Fruit fly (Drosophila melanogaster) whole organism, embryonic: ENCODE measurements around the gene Tom.

Experiments used
- Antp ChIP-seq: fragments of 200-800 bp; sonication (Bioruptor generic); optimal IDR thresholded peaks from 3 replicates; lab custom pipeline; 2016; ENCODE audit warnings: missing biosample characterization, missing genetic modification characterization
- Atf3 ChIP-seq: fragments of 200-800 bp; sonication (Bioruptor generic); optimal IDR thresholded peaks from 3 replicates; lab custom pipeline; 2016; ENCODE audit warnings: missing biosample characterization, missing genetic modification characterization
- Atf6 ChIP-seq: fragments of 200-800 bp; sonication (Bioruptor generic); IDR thresholded peaks from 2 replicates; pipeline ENCODE4 v1.3.6; 2022; ENCODE audit warnings: missing biosample characterization, missing genetic modification characterization
- Bdp1 ChIP-seq: fragments of 200-800 bp; sonication (Bioruptor generic); optimal IDR thresholded peaks from 3 replicates; lab custom pipeline; 2016; ENCODE audit warnings: missing biosample characterization, missing genetic modification characterization
- C15 ChIP-seq: fragments of 200-800 bp; sonication (Bioruptor generic); IDR thresholded peaks from 3 replicates; pipeline ENCODE4 v1.3.6; 2022; ENCODE audit warnings: missing biosample characterization, missing genetic modification characterization
- CG10209 ChIP-seq: fragments of 200-800 bp; sonication (Bioruptor generic); optimal IDR thresholded peaks from 3 replicates; lab custom pipeline; 2017; ENCODE audit warnings: missing biosample characterization, mild to moderate bottlenecking, missing genetic modification characterization, missing genetic modification reagents
- CG10274 ChIP-seq: fragments of 200-800 bp; sonication (Bioruptor generic); optimal IDR thresholded peaks from 3 replicates; lab custom pipeline; 2017; ENCODE audit warnings: missing biosample characterization, mild to moderate bottlenecking, missing genetic modification characterization
- CG10543 ChIP-seq: fragments of 200-800 bp; sonication (Bioruptor generic); optimal IDR thresholded peaks from 3 replicates; lab custom pipeline; 2017; ENCODE audit warnings: missing biosample characterization, mild to moderate bottlenecking, missing genetic modification characterization, moderate library complexity
- CG12219 ChIP-seq: fragments of 200-800 bp; sonication (Bioruptor generic); optimal IDR thresholded peaks from 3 replicates; lab custom pipeline; 2018; ENCODE audit warnings: missing biosample characterization, mild to moderate bottlenecking, missing genetic modification characterization
- CG13624 ChIP-seq: fragments of 200-800 bp; sonication (Bioruptor generic); optimal IDR thresholded peaks from 2 replicates; lab custom pipeline; 2016; ENCODE audit warnings: missing biosample characterization, missing genetic modification characterization
- CG13894 ChIP-seq: fragments of 200-800 bp; sonication (Bioruptor generic); optimal IDR thresholded peaks from 3 replicates; lab custom pipeline; 2018; ENCODE audit warnings: missing biosample characterization, mild to moderate bottlenecking, missing genetic modification characterization, moderate library complexity
- CG14710 ChIP-seq: fragments of 200-800 bp; sonication (Bioruptor generic); optimal IDR thresholded peaks from 3 replicates; lab custom pipeline; 2019; ENCODE audit warnings: missing biosample characterization, mild to moderate bottlenecking, missing genetic modification characterization, moderate library complexity
- CG15073 ChIP-seq: fragments of 200-800 bp; sonication (Bioruptor generic); optimal IDR thresholded peaks from 2 replicates; lab custom pipeline; 2016; ENCODE audit warnings: missing biosample characterization, missing genetic modification characterization
- CG16813 ChIP-seq: fragments of 200-800 bp; sonication (Bioruptor generic); IDR thresholded peaks from 3 replicates; pipeline ENCODE4 v1.3.6; 2022; ENCODE audit warnings: missing biosample characterization, missing genetic modification characterization; ENCODE audit not compliant: partially characterized antibody
- CG16815 ChIP-seq: fragments of 200-800 bp; sonication (Bioruptor generic); optimal IDR thresholded peaks from 3 replicates; lab custom pipeline; 2017; ENCODE audit warnings: missing biosample characterization, mild to moderate bottlenecking, missing genetic modification characterization
- CG2875 ChIP-seq: fragments of 200-800 bp; sonication (Bioruptor generic); optimal IDR thresholded peaks from 2 replicates; lab custom pipeline; 2017; ENCODE audit warnings: missing biosample characterization, mild to moderate bottlenecking, missing genetic modification characterization, missing genetic modification reagents
- CG30020 ChIP-seq: fragments of 200-800 bp; optimal IDR thresholded peaks from 2 replicates; lab custom pipeline; 2019; ENCODE audit warnings: missing biosample characterization, mild to moderate bottlenecking, missing genetic modification characterization, moderate library complexity
- CG3065 ChIP-seq: fragments of 200-800 bp; sonication (Bioruptor generic); optimal IDR thresholded peaks from 2 replicates; lab custom pipeline; 2016; ENCODE audit warnings: missing biosample characterization, missing genetic modification characterization
- CG3407 ChIP-seq: fragments of 200-800 bp; sonication (Bioruptor generic); optimal IDR thresholded peaks from 2 replicates; lab custom pipeline; 2018; ENCODE audit warnings: missing biosample characterization, mild to moderate bottlenecking, missing genetic modification characterization
- CG6791 ChIP-seq: fragments of 200-800 bp; sonication (Bioruptor generic); IDR thresholded peaks from 3 replicates; pipeline ENCODE4 v1.3.6; 2022; ENCODE audit warnings: missing biosample characterization, missing genetic modification characterization; ENCODE audit not compliant: partially characterized antibody
- CG9215 ChIP-seq: fragments of 200-800 bp; sonication (Bioruptor generic); IDR thresholded peaks from 2 replicates; pipeline ENCODE4 v1.3.6; 2022; ENCODE audit warnings: missing biosample characterization, missing genetic modification characterization
- Camta ChIP-seq: fragments of 200-800 bp; sonication (Bioruptor generic); optimal IDR thresholded peaks from 2 replicates; lab custom pipeline; 2016; ENCODE audit warnings: missing biosample characterization, missing genetic modification characterization
- Med ChIP-seq: fragments of 200-800 bp; sonication (Bioruptor generic); peaks from one replicate; lab custom pipeline; 2016; ENCODE audit warnings: missing biosample characterization, missing genetic modification characterization, mild to moderate bottlenecking, inconsistent platforms, moderate library complexity
- NC2α ChIP-seq: fragments of 200-800 bp; sonication (Bioruptor generic); optimal IDR thresholded peaks from 2 replicates; lab custom pipeline; 2016; ENCODE audit warnings: missing biosample characterization, missing genetic modification characterization
- NC2β ChIP-seq: fragments of 200-800 bp; sonication (Bioruptor generic); optimal IDR thresholded peaks from 2 replicates; lab custom pipeline; 2016; ENCODE audit warnings: missing biosample characterization, missing genetic modification characterization
- NfI ChIP-seq: fragments of 200-800 bp; sonication (Bioruptor generic); optimal IDR thresholded peaks from 3 replicates; lab custom pipeline; 2018; ENCODE audit warnings: missing biosample characterization, mild to moderate bottlenecking, missing genetic modification characterization, moderate library complexity
- Oaz ChIP-seq: fragments of 200-800 bp; sonication (Bioruptor generic); IDR thresholded peaks from 2 replicates; pipeline ENCODE4 v1.3.6; 2022; ENCODE audit warnings: missing biosample characterization, missing genetic modification characterization
- Sry-β ChIP-seq: fragments of 200-800 bp; sonication (Bioruptor generic); optimal IDR thresholded peaks from 2 replicates; lab custom pipeline; 2018; ENCODE audit warnings: missing biosample characterization, mild to moderate bottlenecking, missing genetic modification characterization, moderate library complexity
- Stat92E ChIP-seq, 3 experiments: fragments of >200 bp in 2 of 3; fragments of 200-800 bp in 1 of 3; sonication (Bioruptor generic) in 1 of 3; optimal IDR thresholded peaks; 2 replicates each; lab custom pipeline; 2017 to 2019; ENCODE audit warnings: missing biosample characterization in 3 of 3, missing genetic modification characterization in 3 of 3, mild to moderate bottlenecking in 1 of 3, moderate library complexity in 1 of 3
- Taf1 ChIP-seq: fragments of 200-800 bp; sonication (Bioruptor generic); IDR thresholded peaks from 2 replicates; pipeline ENCODE4 v1.3.6; 2022; ENCODE audit warnings: missing biosample characterization, missing genetic modification characterization
- ab ChIP-seq: fragments of 200-800 bp; sonication (Bioruptor generic); optimal IDR thresholded peaks from 2 replicates; lab custom pipeline; 2016; ENCODE audit warnings: missing biosample characterization, missing genetic modification characterization
- aop ChIP-seq: fragments of 200-800 bp; sonication (Bioruptor generic); IDR thresholded peaks from 2 replicates; pipeline ENCODE4 v1.3.6; 2022; ENCODE audit warnings: missing biosample characterization, missing genetic modification characterization
- cas ChIP-seq: fragments of 200-800 bp; sonication (Bioruptor generic); IDR thresholded peaks from 2 replicates; pipeline ENCODE4 v1.3.6; 2022; ENCODE audit warnings: missing biosample characterization, missing genetic modification characterization
- ci ChIP-seq: fragments of 200-800 bp; sonication (Bioruptor generic); IDR thresholded peaks from 3 replicates; pipeline ENCODE4 v1.3.6; 2022; ENCODE audit warnings: missing biosample characterization, missing genetic modification characterization
- crp ChIP-seq, 2 experiments: fragments of 200-800 bp; sonication (Bioruptor generic); optimal IDR thresholded peaks; 2 replicates in 1 of 2; 3 replicates in 1 of 2; lab custom pipeline; 2017; ENCODE audit warnings: missing biosample characterization in 2 of 2, missing genetic modification characterization in 2 of 2, mild to moderate bottlenecking in 1 of 2, moderate library complexity in 1 of 2
- da ChIP-seq: fragments of 200-800 bp; sonication (Bioruptor generic); optimal IDR thresholded peaks from 2 replicates; lab custom pipeline; 2016; ENCODE audit warnings: missing biosample characterization, missing genetic modification characterization
- danr ChIP-seq: fragments of 200-800 bp; sonication (Bioruptor generic); IDR thresholded peaks from 2 replicates; pipeline ENCODE4 v1.3.6; 2022; ENCODE audit warnings: missing biosample characterization, missing genetic modification characterization
- dimm ChIP-seq: fragments of 200-800 bp; sonication (Bioruptor generic); IDR thresholded peaks from 2 replicates; pipeline ENCODE4 v1.3.6; 2022; ENCODE audit warnings: missing biosample characterization, missing genetic modification characterization
- fru ChIP-seq: fragments of >200 bp; optimal IDR thresholded peaks from 2 replicates; lab custom pipeline; 2017
- gcm2 ChIP-seq: fragments of 200-800 bp; sonication (Bioruptor generic); optimal IDR thresholded peaks from 2 replicates; lab custom pipeline; 2016; ENCODE audit warnings: missing biosample characterization, missing genetic modification characterization
- grau ChIP-seq: fragments of 200-800 bp; optimal IDR thresholded peaks from 3 replicates; lab custom pipeline; 2019; ENCODE audit warnings: missing biosample characterization, mild to moderate bottlenecking, missing genetic modification characterization, moderate library complexity
- ham ChIP-seq: fragments of 200-800 bp; sonication (Bioruptor generic); IDR thresholded peaks from 2 replicates; pipeline ENCODE4 v1.3.6; 2022; ENCODE audit warnings: missing biosample characterization, missing genetic modification characterization
- kni ChIP-seq: fragments of 200-800 bp; sonication (Bioruptor generic); optimal IDR thresholded peaks from 3 replicates; lab custom pipeline; 2017; ENCODE audit warnings: mild to moderate bottlenecking, missing biosample characterization, missing genetic modification reagents, missing genetic modification characterization
- mld ChIP-seq: fragments of 200-800 bp; sonication (Bioruptor generic); IDR thresholded peaks from 3 replicates; pipeline ENCODE4 v1.3.6; 2022; ENCODE audit warnings: missing biosample characterization, missing genetic modification characterization; ENCODE audit not compliant: partially characterized antibody
- pho ChIP-seq: fragments of 200-800 bp; sonication (Bioruptor generic); optimal IDR thresholded peaks from 2 replicates; lab custom pipeline; 2016; ENCODE audit warnings: missing biosample characterization, missing genetic modification characterization
- psq ChIP-seq: fragments of 200-800 bp; sonication (Bioruptor generic); optimal IDR thresholded peaks from 2 replicates; lab custom pipeline; 2017; ENCODE audit warnings: missing biosample characterization, missing genetic modification characterization
- tll ChIP-seq, 2 experiments: fragments of 200-800 bp in 1 of 2; fragments of >200 bp in 1 of 2; sonication (Bioruptor generic) in 1 of 2; optimal IDR thresholded peaks; 2 replicates each; lab custom pipeline; 2017 to 2019; ENCODE audit warnings: missing biosample characterization in 2 of 2, missing genetic modification characterization in 2 of 2, mild to moderate bottlenecking in 1 of 2, moderate library complexity in 1 of 2
- twi ChIP-seq: fragments of 200-800 bp; optimal IDR thresholded peaks from 2 replicates; lab custom pipeline; 2019; ENCODE audit warnings: missing biosample characterization, mild to moderate bottlenecking, missing genetic modification characterization, moderate library complexity
- wek ChIP-seq: fragments of 200-800 bp; sonication (Bioruptor generic); optimal IDR thresholded peaks from 3 replicates; lab custom pipeline; 2018; ENCODE audit warnings: missing biosample characterization, mild to moderate bottlenecking, missing genetic modification characterization, moderate library complexity

The Tom gene

DNA sequence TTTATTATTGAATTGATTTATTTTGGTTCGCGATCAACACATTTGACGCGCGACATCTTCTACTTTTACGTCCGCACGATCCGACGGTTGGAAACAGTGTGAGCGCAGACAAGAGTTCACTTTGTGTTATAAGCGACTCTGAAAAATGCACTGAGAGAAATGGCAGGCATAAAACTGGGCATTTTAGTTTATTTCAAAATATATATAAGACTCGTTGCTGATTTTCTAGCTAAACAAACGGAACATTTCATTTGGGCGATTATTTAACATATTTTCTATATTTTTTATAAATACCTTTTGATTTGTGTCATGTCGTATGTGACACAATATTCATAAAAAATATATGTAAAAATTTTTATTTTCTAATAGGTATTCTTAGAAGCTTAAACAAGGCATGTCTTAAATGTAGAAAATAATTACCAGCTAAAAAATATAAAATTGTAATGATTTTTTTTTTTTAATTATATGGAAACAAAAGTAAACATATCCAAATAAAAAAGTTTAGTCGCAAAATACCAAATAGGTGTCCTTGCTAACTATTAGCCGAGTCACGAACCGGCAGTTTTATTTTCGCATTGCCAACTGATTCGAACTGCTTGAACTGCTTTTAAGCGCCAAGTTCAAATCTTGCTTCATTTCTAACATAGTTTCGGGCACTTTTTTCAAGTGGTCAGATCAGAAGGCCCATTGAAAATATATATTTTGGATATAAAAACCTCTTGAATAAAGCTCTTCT, 45.0 kb downstream of the Tom start, which contains the start of gene Reck (continued):
- TF ChIP-seq CG2875 (GFP tag; lab: Kevin White, UChicago), result peak; percentile 76
- TF ChIP-seq ci (GFP tag; lab: Robert Waterston, UW), result peak; percentile 94
- TF ChIP-seq grau (tag; lab: Kevin White, UChicago), result peak; percentile 73
- no peak for TF ChIP-seq CG6791 (GFP tag; lab: Robert Waterston, UW)
- peak; percentile 47 for TF ChIP-seq CG3407 (GFP tag; lab: Kevin White, UChicago)
- TF ChIP-seq Camta (GFP tag; lab: Kevin White, UChicago), result peak; percentile 31
- peak; percentile 60 for TF ChIP-seq CG3065 (GFP tag; lab: Kevin White, UChicago)
- no peak for TF ChIP-seq dimm (GFP tag; lab: Robert Waterston, UW)
- TF ChIP-seq Atf6 (GFP tag; lab: Robert Waterston, UW), result peak; percentile 80; the same call in 1 of the 2 replicates
- TF ChIP-seq ham (GFP tag; lab: Robert Waterston, UW), result no peak
- no peak for TF ChIP-seq Antp
- peak; percentile 93 for TF ChIP-seq Med (GFP tag; lab: Kevin White, UChicago)
- peak; percentile 12 for TF ChIP-seq gcm2 (GFP tag; lab: Kevin White, UChicago)
- no peak for TF ChIP-seq tll (GFP tag; optimal IDR thresholded peaks at IDR 0.05; lab: Kevin White, UChicago)
- TF ChIP-seq psq (GFP tag; lab: Kevin White, UChicago), result peak; percentile 45
- no peak for TF ChIP-seq da (GFP tag; lab: Kevin White, UChicago)
- peak; percentile 45 for TF ChIP-seq CG10274 (GFP tag; lab: Kevin White, UChicago)
- TF ChIP-seq kni, result no peak
- peak; percentile 51 for TF ChIP-seq CG13624
- TF ChIP-seq twi (tag; lab: Kevin White, UChicago), result peak; percentile 41
- no peak for TF ChIP-seq ab (GFP tag; lab: Kevin White, UChicago)
- TF ChIP-seq pho (GFP tag; lab: Kevin White, UChicago), result no peak
- peak; percentile 73 for TF ChIP-seq CG10209 (GFP tag; lab: Kevin White, UChicago)
- TF ChIP-seq CG14710 (tag; lab: Kevin White, UChicago), result peak; percentile 86
- TF ChIP-seq CG16813 (GFP tag; lab: Robert Waterston, UW), result no peak
- no peak for TF ChIP-seq CG9215
- TF ChIP-seq wek, result no peak
- TF ChIP-seq CG13894 (tag; lab: Kevin White, UChicago), result peak; percentile 25
- TF ChIP-seq crp (GFP tag; optimal IDR thresholded peaks at IDR 0.05; lab: Kevin White, UChicago), result peak in 1 of 2 experiments; percentile 13
- peak in 1 of 3 experiments; percentile 27 for TF ChIP-seq Stat92E (GFP tag; optimal IDR thresholded peaks at IDR 0.05; lab: Kevin White, UChicago)
- TF ChIP-seq NC2β, result peak; percentile 45
- no peak for TF ChIP-seq Bdp1 (GFP tag; lab: Kevin White, UChicago)
- TF ChIP-seq NfI (GFP tag; lab: Kevin White, UChicago), result peak; percentile 77
- no peak for TF ChIP-seq CG30020
- TF ChIP-seq NC2α (GFP tag; lab: Kevin White, UChicago), result peak; percentile 21
- no peak for TF ChIP-seq mld (GFP tag; lab: Robert Waterston, UW)
- peak; percentile 3 for TF ChIP-seq Atf3 (GFP tag; lab: Kevin White, UChicago)
- TF ChIP-seq aop (GFP tag; lab: Robert Waterston, UW), result peak; percentile 29; the same call in 1 of the 2 replicates
- peak; percentile 27 for TF ChIP-seq CG15073 (GFP tag; lab: Kevin White, UChicago)
- TF ChIP-seq C15, result peak; percentile 73; the same call in 2 of the 3 replicates
- TF ChIP-seq CG10543 (GFP tag; lab: Kevin White, UChicago), result peak; percentile 52
- TF ChIP-seq Sry-β (GFP tag; lab: Kevin White, UChicago), result no peak
- peak; percentile 60; the same call in 1 of the 2 replicates for TF ChIP-seq cas
- no peak for TF ChIP-seq Taf1 (GFP tag; lab: Robert Waterston, UW)
- TF ChIP-seq Oaz (GFP tag; lab: Robert Waterston, UW), result peak; percentile 57; the same call in 1 of the 2 replicates
- TF ChIP-seq danr (GFP tag; lab: Robert Waterston, UW), result no peak
- TF ChIP-seq CG12219 (GFP tag; lab: Kevin White, UChicago), result peak; percentile 72
- no peak for TF ChIP-seq fru (lab: Kevin White, UChicago)
- TF ChIP-seq CG16815, result peak; percentile 59
